Fruit fly (Drosophila melanogaster) whole organism, wandering third instar larva: ENCODE results near the gene CG17549.

Experiments
- CrebA ChIP-seq: fragments of 200-800 bp; sonication (Bioruptor generic); optimal IDR thresholded peaks from 2 replicates; lab custom pipeline; 2016; ENCODE audit warnings: missing biosample characterization, mild to moderate bottlenecking, missing genetic modification characterization, borderline replicate concordance
- Dfd ChIP-seq: fragments of >200 bp; optimal IDR thresholded peaks from 2 replicates; lab custom pipeline; 2017; ENCODE audit warnings: missing biosample characterization, missing genetic modification characterization
- GATAd ChIP-seq: sonication (Bioruptor generic); optimal IDR thresholded peaks from 2 replicates; lab custom pipeline; 2016; ENCODE audit warnings: missing biosample characterization, missing genetic modification characterization
- Hr78 ChIP-seq: fragments of >200 bp; optimal IDR thresholded peaks from 2 replicates; lab custom pipeline; 2017; ENCODE audit warnings: missing biosample characterization, missing genetic modification characterization
- OdsH ChIP-seq: fragments of 200-800 bp; sonication (Bioruptor generic); optimal IDR thresholded peaks from 2 replicates; lab custom pipeline; 2016; ENCODE audit warnings: missing biosample characterization, mild to moderate bottlenecking, missing genetic modification characterization
- br ChIP-seq: fragments of 200-800 bp; sonication (Bioruptor generic); optimal IDR thresholded peaks from 2 replicates; lab custom pipeline; 2016; ENCODE audit warnings: missing biosample characterization, missing genetic modification characterization
- dmrt93B ChIP-seq: fragments of 200-800 bp; sonication (Bioruptor generic); optimal IDR thresholded peaks from 2 replicates; lab custom pipeline; 2018; ENCODE audit warnings: missing biosample characterization, mild to moderate bottlenecking, missing genetic modification characterization
- foxo ChIP-seq, 2 experiments: fragments of 200-800 bp; sonication (Bioruptor generic); optimal IDR thresholded peaks; 2 replicates in 1 of 2; 3 replicates in 1 of 2; lab custom pipeline; 2016 to 2017; ENCODE audit warnings: missing biosample characterization in 2 of 2, missing genetic modification characterization in 2 of 2
- h ChIP-seq: fragments of 200-800 bp; sonication (Bioruptor generic); optimal IDR thresholded peaks from 3 replicates; lab custom pipeline; 2016; ENCODE audit warnings: missing biosample characterization, mild to moderate bottlenecking, missing genetic modification characterization
- jim ChIP-seq: fragments of 175-275, 200-325 bp; sonication (Bioruptor generic); optimal IDR thresholded peaks from 2 replicates; lab custom pipeline; 2016; ENCODE audit warnings: missing biosample characterization, mild to moderate bottlenecking, missing genetic modification characterization
- pan ChIP-seq: fragments of >200 bp; optimal IDR thresholded peaks from 2 replicates; lab custom pipeline; 2017
- usp ChIP-seq: fragments of >200 bp; optimal IDR thresholded peaks from 2 replicates; lab custom pipeline; 2017; ENCODE audit warnings: missing biosample characterization, missing genetic modification characterization
- woc ChIP-seq: sonication (Bioruptor generic); optimal IDR thresholded peaks from 2 replicates; lab custom pipeline; 2016; ENCODE audit warnings: missing biosample characterization, mild to moderate bottlenecking, missing genetic modification characterization

- TF ChIP-seq Hr78 (no peak), OdsH (no peak), GATAd (no peak), jim (no peak), h (GFP tag; lab: Kevin White, UChicago) (no peak), Dfd (GFP tag; lab: Kevin White, UChicago) (no peak), pan (lab: Kevin White, UChicago) (no peak), CrebA (GFP tag; lab: Kevin White, UChicago) (no peak), br (GFP tag; lab: Kevin White, UChicago) (no peak), woc (no peak), dmrt93B (GFP tag; lab: Kevin White, UChicago) (no peak), usp (GFP tag; lab: Kevin White, UChicago) (no peak), foxo (GFP tag; optimal IDR thresholded peaks at IDR 0.05; lab: Kevin White, UChicago) (no peak)
Observed at dm6 chr2L:19389749-19390148, at the start of gene CG17549.
